Worm (Caenorhabditis elegans) whole organism, L4/young adult: ENCODE results near the gene mrpl-12.

Experiments used
- dao-5 ChIP-seq: sonication (generic microtip); optimal IDR thresholded peaks from 2 replicates; lab custom pipeline; 2016; ENCODE audit warnings: missing genotype, missing genetic modification characterization, moderate library complexity, missing compliant biosample characterization
- him-1 ChIP-seq: sonication (generic microtip); optimal IDR thresholded peaks from 2 replicates; lab custom pipeline; 2016; ENCODE audit warnings: missing genotype, missing genetic modification reagents, missing genetic modification characterization, missing compliant biosample characterization

DNA sequence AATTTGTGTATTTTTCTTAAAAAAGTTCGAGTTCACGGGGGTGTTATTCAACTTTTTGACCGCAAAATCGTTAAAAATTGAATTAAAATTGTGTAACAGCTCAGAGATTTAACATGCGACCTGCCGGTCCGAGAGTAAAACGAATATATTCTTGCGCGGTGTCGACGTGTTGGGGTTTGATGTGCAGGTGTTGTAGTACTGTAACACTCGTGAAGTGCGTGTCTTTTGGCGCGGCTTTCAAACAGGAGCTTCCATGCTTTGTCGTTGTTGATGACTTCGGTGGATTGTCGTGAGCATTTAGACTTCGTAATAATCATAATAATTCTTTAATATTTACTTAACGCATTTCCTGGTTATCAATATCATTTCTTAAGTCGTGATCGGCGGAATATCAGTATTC is 22.9 kb downstream of the mrpl-12 start, which contains the start of gene tat-3:
- TF ChIP-seq dao-5 (tag; lab: Kevin White, UChicago) (no peak), him-1 (no peak)
